Fruit fly (Drosophila melanogaster) whole organism, wandering third instar larva: ENCODE results near the gene CG46309.

ENCODE experiments used
- Abd-B ChIP-seq: fragments of >200 bp; optimal IDR thresholded peaks from 2 replicates; lab custom pipeline; 2017; ENCODE audit warnings: missing biosample characterization, missing genetic modification characterization
- CG32264 ChIP-seq: fragments of 200-800 bp; sonication (Bioruptor generic); optimal IDR thresholded peaks from 2 replicates; lab custom pipeline; 2016; ENCODE audit warnings: missing biosample characterization, missing genetic modification characterization
- CG9705 ChIP-seq: fragments of 200-800 bp; sonication (Bioruptor generic); optimal IDR thresholded peaks from 2 replicates; lab custom pipeline; 2018; ENCODE audit warnings: missing biosample characterization, mild to moderate bottlenecking, missing genetic modification characterization
- CrebA ChIP-seq: fragments of 200-800 bp; sonication (Bioruptor generic); optimal IDR thresholded peaks from 2 replicates; lab custom pipeline; 2016; ENCODE audit warnings: missing biosample characterization, mild to moderate bottlenecking, missing genetic modification characterization, borderline replicate concordance
- Dfd ChIP-seq: fragments of >200 bp; optimal IDR thresholded peaks from 2 replicates; lab custom pipeline; 2017; ENCODE audit warnings: missing biosample characterization, missing genetic modification characterization
- Dif ChIP-seq: fragments of 200-275, 200-300 bp; sonication (Bioruptor generic); optimal IDR thresholded peaks from 2 replicates; lab custom pipeline; 2018; ENCODE audit warnings: missing biosample characterization, missing genetic modification characterization; ENCODE audit not compliant: partially characterized antibody
- GATAd ChIP-seq: sonication (Bioruptor generic); optimal IDR thresholded peaks from 2 replicates; lab custom pipeline; 2016; ENCODE audit warnings: missing biosample characterization, missing genetic modification characterization
- HLH106 ChIP-seq: fragments of 200-800 bp; optimal IDR thresholded peaks from 3 replicates; lab custom pipeline; 2019; ENCODE audit warnings: missing biosample characterization, mild to moderate bottlenecking, missing genetic modification characterization, moderate library complexity
- Hnf4 ChIP-seq: fragments of 200-800 bp; sonication (Bioruptor generic); optimal IDR thresholded peaks from 2 replicates; lab custom pipeline; 2016; ENCODE audit warnings: missing biosample characterization, mild to moderate bottlenecking, missing genetic modification characterization
- Hr78 ChIP-seq: fragments of >200 bp; optimal IDR thresholded peaks from 2 replicates; lab custom pipeline; 2017; ENCODE audit warnings: missing biosample characterization, missing genetic modification characterization
- Hr83 ChIP-seq: fragments of 200-300 bp; sonication (Bioruptor generic); optimal IDR thresholded peaks from 2 replicates; lab custom pipeline; 2016; ENCODE audit warnings: missing biosample characterization, mild to moderate bottlenecking, missing genetic modification characterization, moderate library complexity; ENCODE audit not compliant: poor library complexity, severe bottlenecking
- Jra ChIP-seq: sonication (Bioruptor generic); optimal IDR thresholded peaks from 2 replicates; lab custom pipeline; 2016; ENCODE audit warnings: missing biosample characterization, missing genetic modification characterization
- Mio ChIP-seq: sonication (Bioruptor generic); optimal IDR thresholded peaks from 2 replicates; lab custom pipeline; 2016; ENCODE audit warnings: missing biosample characterization, missing genetic modification characterization
- Myc ChIP-seq: fragments of >200 bp; optimal IDR thresholded peaks from 2 replicates; lab custom pipeline; 2017
- N ChIP-seq: fragments of >200 bp; optimal IDR thresholded peaks from 2 replicates; lab custom pipeline; 2018; ENCODE audit warnings: missing biosample characterization, missing external identifiers, missing genetic modification characterization
- OdsH ChIP-seq: fragments of 200-800 bp; sonication (Bioruptor generic); optimal IDR thresholded peaks from 2 replicates; lab custom pipeline; 2016; ENCODE audit warnings: missing biosample characterization, mild to moderate bottlenecking, missing genetic modification characterization
- Rel ChIP-seq, 2 experiments: fragments of 200-800 bp; sonication (Bioruptor generic) in 1 of 2; optimal IDR thresholded peaks; 2 replicates in 1 of 2; 3 replicates in 1 of 2; lab custom pipeline; 2016 to 2019; ENCODE audit warnings: mild to moderate bottlenecking in 2 of 2, missing biosample characterization in 2 of 2, missing genetic modification characterization in 2 of 2, moderate library complexity in 1 of 2
- Sp1 ChIP-seq: fragments of 200-800 bp; sonication (Bioruptor generic); optimal IDR thresholded peaks from 3 replicates; lab custom pipeline; 2019; ENCODE audit warnings: missing biosample characterization, mild to moderate bottlenecking, missing genetic modification characterization, moderate library complexity
- Vsx2 ChIP-seq: fragments of 200-300, 225-300 bp; sonication (Bioruptor generic); optimal IDR thresholded peaks from 2 replicates; lab custom pipeline; 2018; ENCODE audit warnings: missing biosample characterization, missing genetic modification characterization; ENCODE audit not compliant: partially characterized antibody
- br ChIP-seq: fragments of 200-800 bp; sonication (Bioruptor generic); optimal IDR thresholded peaks from 2 replicates; lab custom pipeline; 2016; ENCODE audit warnings: missing biosample characterization, missing genetic modification characterization
- brk ChIP-seq: fragments of 200-800 bp; sonication (Bioruptor generic); optimal IDR thresholded peaks from 2 replicates; lab custom pipeline; 2016; ENCODE audit warnings: missing biosample characterization, mild to moderate bottlenecking, missing genetic modification characterization
- dl ChIP-seq, 2 experiments: fragments of 175-275, 200-275 bp in 1 of 2; fragments of 200-275 bp in 1 of 2; sonication (Bioruptor generic); optimal IDR thresholded peaks; lab custom pipeline; 2018; ENCODE audit warnings: mild to moderate bottlenecking in 2 of 2, missing biosample characterization in 2 of 2, missing genetic modification characterization in 2 of 2, moderate library complexity in 2 of 2; ENCODE audit not compliant: partially characterized antibody in 2 of 2, insufficient read depth in 1 of 2
- dmrt93B ChIP-seq: fragments of 200-800 bp; sonication (Bioruptor generic); optimal IDR thresholded peaks from 2 replicates; lab custom pipeline; 2018; ENCODE audit warnings: missing biosample characterization, mild to moderate bottlenecking, missing genetic modification characterization
- dsf ChIP-seq: sonication (Bioruptor generic); optimal IDR thresholded peaks from 2 replicates; lab custom pipeline; 2016; ENCODE audit warnings: missing biosample characterization, missing genetic modification characterization, borderline replicate concordance
- ey ChIP-seq: fragments of 200-800 bp; sonication (Bioruptor generic); optimal IDR thresholded peaks from 2 replicates; lab custom pipeline; 2016; ENCODE audit warnings: missing biosample characterization, missing genetic modification characterization
- foxo ChIP-seq, 2 experiments: fragments of 200-800 bp; sonication (Bioruptor generic); optimal IDR thresholded peaks; 2 replicates in 1 of 2; 3 replicates in 1 of 2; lab custom pipeline; 2016 to 2017; ENCODE audit warnings: missing biosample characterization in 2 of 2, missing genetic modification characterization in 2 of 2
- fru ChIP-seq: fragments of 200-800 bp; sonication (Bioruptor generic); optimal IDR thresholded peaks from 3 replicates; lab custom pipeline; 2016; ENCODE audit warnings: missing biosample characterization, mild to moderate bottlenecking, missing genetic modification characterization
- h ChIP-seq: fragments of 200-800 bp; sonication (Bioruptor generic); optimal IDR thresholded peaks from 3 replicates; lab custom pipeline; 2016; ENCODE audit warnings: missing biosample characterization, mild to moderate bottlenecking, missing genetic modification characterization
- jim ChIP-seq: fragments of 175-275, 200-325 bp; sonication (Bioruptor generic); optimal IDR thresholded peaks from 2 replicates; lab custom pipeline; 2016; ENCODE audit warnings: missing biosample characterization, mild to moderate bottlenecking, missing genetic modification characterization
- lola ChIP-seq: fragments of >200 bp; optimal IDR thresholded peaks from 2 replicates; lab custom pipeline; 2017; ENCODE audit warnings: missing biosample characterization, missing genetic modification characterization
- pan ChIP-seq: fragments of >200 bp; optimal IDR thresholded peaks from 2 replicates; lab custom pipeline; 2017
- psq ChIP-seq: fragments of 200-800 bp; sonication (Bioruptor generic); optimal IDR thresholded peaks from 3 replicates; lab custom pipeline; 2017; ENCODE audit warnings: missing biosample characterization, mild to moderate bottlenecking, missing genetic modification characterization, moderate library complexity
- rgr ChIP-seq: fragments of 200-800 bp; sonication (Bioruptor generic); optimal IDR thresholded peaks from 3 replicates; lab custom pipeline; 2016; ENCODE audit warnings: missing biosample characterization, mild to moderate bottlenecking, missing genetic modification characterization
- sage ChIP-seq: fragments of 200-800 bp; sonication (Bioruptor generic); optimal IDR thresholded peaks from 2 replicates; lab custom pipeline; 2016; ENCODE audit warnings: missing biosample characterization, mild to moderate bottlenecking, missing genetic modification characterization
- sv ChIP-seq: fragments of 200-800 bp; sonication (Bioruptor generic); optimal IDR thresholded peaks from 3 replicates; lab custom pipeline; 2016; ENCODE audit warnings: missing biosample characterization, missing genetic modification characterization
- tai ChIP-seq: sonication (Bioruptor generic); optimal IDR thresholded peaks from 2 replicates; lab custom pipeline; 2016; ENCODE audit warnings: missing biosample characterization, missing genetic modification characterization
- usp ChIP-seq: fragments of >200 bp; optimal IDR thresholded peaks from 2 replicates; lab custom pipeline; 2017; ENCODE audit warnings: missing biosample characterization, missing genetic modification characterization

CG46309 gene

dm6 chr2L:16292975-16293501 lies 41.5 kb upstream of the CG46309 start, which contains the start of gene CG13258:
Gene CG13258, minus strand, starts transcription at chr2L:16293025.
- no peak for TF ChIP-seq Sp1 (GFP tag; lab: Kevin White, UChicago)
- TF ChIP-seq Dif (GFP tag; lab: Kevin White, UChicago): no peak

DNA sequence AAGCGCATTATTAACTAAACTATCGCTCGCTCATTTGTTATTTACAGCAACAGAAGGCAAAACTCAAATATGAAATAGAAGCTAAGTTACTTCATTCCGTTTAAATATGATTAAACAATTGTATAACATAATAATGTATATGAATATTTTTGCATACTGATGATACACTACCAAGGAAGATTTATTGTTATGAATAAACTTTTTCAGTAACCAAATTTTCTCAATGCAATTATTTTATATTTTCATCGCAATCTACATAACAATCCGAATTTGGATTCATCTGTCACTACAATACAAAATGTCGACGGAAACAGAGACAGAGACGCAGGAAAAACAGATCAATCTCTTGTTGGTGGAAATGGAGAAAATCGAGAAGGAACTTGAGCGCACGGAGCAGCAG lies 39.4 kb upstream of the CG46309 start, which contains the start of gene CG17329:
Gene CG17329, plus strand, starts transcription at position 301 of the 400 bp plus-strand sequence.
- TF ChIP-seq Mio (GFP tag; lab: Kevin White, UChicago): no peak
- TF ChIP-seq Hr83 (GFP tag; lab: Kevin White, UChicago): no peak
- TF ChIP-seq HLH106: no peak
- TF ChIP-seq Sp1 (GFP tag; lab: Kevin White, UChicago): no peak
- TF ChIP-seq Myc (lab: Kevin White, UChicago): no peak
- no peak for TF ChIP-seq fru (GFP tag; lab: Kevin White, UChicago)
- no peak for TF ChIP-seq dsf (GFP tag; lab: Kevin White, UChicago)
- no peak for TF ChIP-seq Dif (GFP tag; lab: Kevin White, UChicago)
- TF ChIP-seq CG32264 (GFP tag; lab: Kevin White, UChicago): no peak
- TF ChIP-seq sage: no peak
- no peak for TF ChIP-seq sv (GFP tag; lab: Kevin White, UChicago)
- no peak for TF ChIP-seq ey (GFP tag; lab: Kevin White, UChicago)
- no peak for TF ChIP-seq dmrt93B (GFP tag; lab: Kevin White, UChicago)
- TF ChIP-seq GATAd: no peak
- no peak for TF ChIP-seq tai

- TF ChIP-seq ey (GFP tag; lab: Kevin White, UChicago): no peak
- TF ChIP-seq OdsH (GFP tag; lab: Kevin White, UChicago): no peak
- no peak for TF ChIP-seq sv (GFP tag; lab: Kevin White, UChicago)
- no peak for TF ChIP-seq foxo (GFP tag; optimal IDR thresholded peaks at IDR 0.05; lab: Kevin White, UChicago)
- no peak for TF ChIP-seq h (GFP tag; lab: Kevin White, UChicago)
- no peak for TF ChIP-seq dmrt93B (GFP tag; lab: Kevin White, UChicago)
- TF ChIP-seq br (GFP tag; lab: Kevin White, UChicago): no peak
- TF ChIP-seq GATAd: no peak
- no peak for TF ChIP-seq psq
- TF ChIP-seq Dfd (GFP tag; lab: Kevin White, UChicago): no peak
- TF ChIP-seq tai: no peak
- TF ChIP-seq jim (GFP tag; lab: Kevin White, UChicago): no peak
- no peak for TF ChIP-seq Abd-B (GFP tag; lab: Kevin White, UChicago)
- TF ChIP-seq CG32264 (GFP tag; lab: Kevin White, UChicago): no peak
These were observed 36.8 kb upstream of the CG46309 start for dm6 chr2L:16288393-16288731.

dm6 chr2L:16287602-16288392 lies 36.2 kb upstream of the CG46309 start, which contains the start of the genes crp and pkaap:
Gene crp, minus strand, starts transcription at chr2L:16287730.
Gene pkaap, plus strand, starts transcription at chr2L:16288290.
- TF ChIP-seq dsf (GFP tag; lab: Kevin White, UChicago) (peak; percentile 73), Hnf4 (GFP tag; lab: Kevin White, UChicago) (peak; percentile 92), lola (GFP tag; lab: Kevin White, UChicago) (no peak), Rel (GFP tag; optimal IDR thresholded peaks at IDR 0.05; lab: Kevin White, UChicago) (peak; percentile 51), Rel (tag; optimal IDR thresholded peaks at IDR 0.05; lab: Kevin White, UChicago) (peak; percentile 47), ey (GFP tag; lab: Kevin White, UChicago) (peak; percentile 76), HLH106 (peak; percentile 64), dmrt93B (GFP tag; lab: Kevin White, UChicago) (peak; percentile 42), psq (peak; percentile 34), Jra (GFP tag; lab: Kevin White, UChicago) (peak; percentile 85), Vsx2 (GFP tag; lab: Kevin White, UChicago) (peak; percentile 98), N (GFP tag; lab: Kevin White, UChicago) (no peak), brk (GFP tag; lab: Kevin White, UChicago) (peak; percentile 80), Hr78 (GFP tag; lab: Kevin White, UChicago) (no peak), jim (GFP tag; lab: Kevin White, UChicago) (peak; percentile 90), h (GFP tag; lab: Kevin White, UChicago) (peak; percentile 86), Dif (GFP tag; lab: Kevin White, UChicago) (peak; percentile 84), OdsH (GFP tag; lab: Kevin White, UChicago) (peak; percentile 74), sage (peak; percentile 63), sv (GFP tag; lab: Kevin White, UChicago) (peak; percentile 93), dl (GFP tag; optimal IDR thresholded peaks at IDR 0.05; lab: Kevin White, UChicago; ENCODE audit: insufficient read depth in 1 of 2, partially characterized antibody in 2 of 2) (peak in 1 of 2 experiments; percentile 62), CG9705 (peak; percentile 58), Mio (GFP tag; lab: Kevin White, UChicago) (peak; percentile 53), Abd-B (GFP tag; lab: Kevin White, UChicago) (no peak), fru (GFP tag; lab: Kevin White, UChicago) (peak; percentile 73), usp (GFP tag; lab: Kevin White, UChicago) (no peak), tai (peak; percentile 97), GATAd (peak; percentile 64), Hr83 (GFP tag; lab: Kevin White, UChicago) (peak; percentile 97), CrebA (GFP tag; lab: Kevin White, UChicago) (no peak), rgr (peak; percentile 86), CG32264 (GFP tag; lab: Kevin White, UChicago) (peak; percentile 44), pan (lab: Kevin White, UChicago) (no peak), Myc (lab: Kevin White, UChicago) (peak; percentile 86)
